Fruit fly (Drosophila melanogaster) whole organism, embryonic: ENCODE results near the gene Cyp4ac3.

Experiments used
- ATbp ChIP-seq: fragments of 200-800 bp; sonication (Bioruptor generic); optimal IDR thresholded peaks from 2 replicates; lab custom pipeline; 2017; ENCODE audit warnings: missing biosample characterization, mild to moderate bottlenecking, missing genetic modification characterization, missing genetic modification reagents
- Asciz ChIP-seq: fragments of 200-800 bp; sonication (Bioruptor generic); optimal IDR thresholded peaks from 2 replicates; lab custom pipeline; 2017; ENCODE audit warnings: missing biosample characterization, mild to moderate bottlenecking, missing genetic modification characterization, missing genetic modification reagents
- Awh ChIP-seq: fragments of 200-800 bp; sonication (Bioruptor generic); IDR thresholded peaks from 2 replicates; pipeline ENCODE4, ENCODE4 v1.3.6; 2022; ENCODE audit warnings: missing biosample characterization, missing genetic modification characterization
- B-H1 ChIP-seq: fragments of 200-800 bp; sonication (Bioruptor generic); IDR thresholded peaks from 3 replicates; pipeline ENCODE4 v1.3.6; 2022; ENCODE audit warnings: missing biosample characterization, missing genetic modification characterization
- CG10274 ChIP-seq: fragments of 200-800 bp; sonication (Bioruptor generic); optimal IDR thresholded peaks from 3 replicates; lab custom pipeline; 2017; ENCODE audit warnings: missing biosample characterization, mild to moderate bottlenecking, missing genetic modification characterization
- CG10462 ChIP-seq: fragments of 200-800 bp; sonication (Bioruptor generic); optimal IDR thresholded peaks from 2 replicates; lab custom pipeline; 2016; ENCODE audit warnings: missing biosample characterization, missing genetic modification characterization
- CG12104 ChIP-seq: fragments of 200-800 bp; sonication (Bioruptor generic); optimal IDR thresholded peaks from 3 replicates; lab custom pipeline; 2016; ENCODE audit warnings: missing biosample characterization, missing genetic modification characterization
- CG12769 ChIP-seq: fragments of 200-800 bp; sonication (Bioruptor generic); optimal IDR thresholded peaks from 2 replicates; lab custom pipeline; 2019; ENCODE audit warnings: missing biosample characterization, mild to moderate bottlenecking, missing genetic modification characterization, moderate library complexity
- CG14014 ChIP-seq: fragments of 200-800 bp; sonication (Bioruptor generic); IDR thresholded peaks from 2 replicates; pipeline ENCODE4 v1.3.6; 2022; ENCODE audit warnings: missing biosample characterization, missing genetic modification characterization
- CG15011 ChIP-seq: fragments of 200-800 bp; sonication (Bioruptor generic); optimal IDR thresholded peaks from 3 replicates; lab custom pipeline; 2018; ENCODE audit warnings: missing biosample characterization, mild to moderate bottlenecking, missing genetic modification characterization
- CG15479 ChIP-seq: fragments of 200-800 bp; sonication (Bioruptor generic); optimal IDR thresholded peaks from 3 replicates; lab custom pipeline; 2019; ENCODE audit warnings: missing biosample characterization, mild to moderate bottlenecking, missing genetic modification characterization, moderate library complexity
- CG17802 ChIP-seq: fragments of 200-800 bp; sonication (Bioruptor generic); optimal IDR thresholded peaks from 2 replicates; lab custom pipeline; 2018; ENCODE audit warnings: missing biosample characterization, mild to moderate bottlenecking, missing genetic modification characterization, moderate library complexity
- CG1792 ChIP-seq: fragments of 200-800 bp; sonication (Bioruptor generic); optimal IDR thresholded peaks from 2 replicates; lab custom pipeline; 2016; ENCODE audit warnings: missing biosample characterization, missing genetic modification characterization
- CG2120 ChIP-seq: fragments of 200-800 bp; sonication (Bioruptor generic); optimal IDR thresholded peaks from 3 replicates; lab custom pipeline; 2016; ENCODE audit warnings: missing biosample characterization, missing genetic modification characterization
- CG2199 ChIP-seq: fragments of 200-800 bp; sonication (Bioruptor generic); IDR thresholded peaks from 3 replicates; pipeline ENCODE4 v1.3.6; 2022; ENCODE audit warnings: missing biosample characterization, missing genetic modification characterization
- CG2712 ChIP-seq: fragments of 200-800 bp; optimal IDR thresholded peaks from 3 replicates; lab custom pipeline; 2019; ENCODE audit warnings: missing biosample characterization, mild to moderate bottlenecking, missing genetic modification characterization, moderate library complexity
- CG30403 ChIP-seq: fragments of 200-800 bp; sonication (Bioruptor generic); optimal IDR thresholded peaks from 3 replicates; lab custom pipeline; 2016; ENCODE audit warnings: missing biosample characterization, missing genetic modification characterization
- CG31388 ChIP-seq: fragments of 200-800 bp; sonication (Bioruptor generic); optimal IDR thresholded peaks from 2 replicates; lab custom pipeline; 2016; ENCODE audit warnings: missing biosample characterization, missing genetic modification characterization
- CG32532 ChIP-seq: fragments of 200-800 bp; sonication (Bioruptor generic); IDR thresholded peaks from 2 replicates; pipeline ENCODE4 v1.3.6; 2022; ENCODE audit warnings: missing biosample characterization, missing genetic modification characterization
- CG3838 ChIP-seq: fragments of 200-800 bp; sonication (Bioruptor generic); optimal IDR thresholded peaks from 3 replicates; lab custom pipeline; 2016; ENCODE audit warnings: missing biosample characterization, missing genetic modification characterization
- CG4617 ChIP-seq: fragments of 200-800 bp; sonication (Bioruptor generic); optimal IDR thresholded peaks from 3 replicates; lab custom pipeline; 2016; ENCODE audit warnings: missing biosample characterization, missing genetic modification characterization, borderline replicate concordance
- CG5953 ChIP-seq: fragments of 200-800 bp; sonication (Bioruptor generic); IDR thresholded peaks from 2 replicates; pipeline ENCODE4 v1.3.6; 2022; ENCODE audit warnings: missing biosample characterization, missing genetic modification characterization
- CG8478 ChIP-seq: fragments of >200 bp; optimal IDR thresholded peaks from 2 replicates; lab custom pipeline; 2018
- CG9609 ChIP-seq: fragments of 200-800 bp; sonication (Bioruptor generic); optimal IDR thresholded peaks from 3 replicates; lab custom pipeline; 2016; ENCODE audit warnings: missing biosample characterization, missing genetic modification characterization
- CG9727 ChIP-seq: fragments of 200-800 bp; sonication (Bioruptor generic); optimal IDR thresholded peaks from 3 replicates; lab custom pipeline; 2017; ENCODE audit warnings: missing biosample characterization, mild to moderate bottlenecking, missing genetic modification characterization
- D19A ChIP-seq: fragments of 200-800 bp; optimal IDR thresholded peaks from 3 replicates; lab custom pipeline; 2019; ENCODE audit warnings: missing biosample characterization, mild to moderate bottlenecking, missing genetic modification characterization, moderate library complexity
- Deaf1 ChIP-seq: fragments of 200-800 bp; optimal IDR thresholded peaks from 3 replicates; lab custom pipeline; 2019; ENCODE audit warnings: missing biosample characterization, mild to moderate bottlenecking, missing genetic modification characterization, moderate library complexity
- Doc2 ChIP-seq: fragments of 200-800 bp; sonication (Bioruptor generic); IDR thresholded peaks from 2 replicates; pipeline ENCODE4 v1.3.6; 2022; ENCODE audit warnings: missing biosample characterization, missing genetic modification characterization
- Gsc ChIP-seq: fragments of 200-800 bp; sonication (Bioruptor generic); IDR thresholded peaks from 2 replicates; pipeline ENCODE4 v1.3.6; 2022; ENCODE audit warnings: missing biosample characterization, missing genetic modification characterization
- Lpt ChIP-seq: fragments of >200 bp; optimal IDR thresholded peaks from 2 replicates; lab custom pipeline; 2018; ENCODE audit warnings: missing biosample characterization, missing genetic modification characterization
- MESR4 ChIP-seq: fragments of 200-800 bp; sonication (Bioruptor generic); optimal IDR thresholded peaks from 2 replicates; lab custom pipeline; 2018; ENCODE audit warnings: missing biosample characterization, mild to moderate bottlenecking, missing genetic modification characterization, moderate library complexity
- Med ChIP-seq: fragments of 200-800 bp; sonication (Bioruptor generic); peaks from one replicate; lab custom pipeline; 2016; ENCODE audit warnings: missing biosample characterization, missing genetic modification characterization, mild to moderate bottlenecking, inconsistent platforms, moderate library complexity
- Myb ChIP-seq: fragments of 200-800 bp; sonication (Bioruptor generic); optimal IDR thresholded peaks from 2 replicates; lab custom pipeline; 2016; ENCODE audit warnings: missing biosample characterization, missing genetic modification characterization
- Poxn ChIP-seq: fragments of 200-800 bp; sonication (Bioruptor generic); IDR thresholded peaks from 2 replicates; pipeline ENCODE4 v1.3.6; 2022; ENCODE audit warnings: missing biosample characterization, missing genetic modification characterization
- Ptx1 ChIP-seq: fragments of 200-800 bp; sonication (Bioruptor generic); IDR thresholded peaks from 2 replicates; pipeline ENCODE4 v1.3.6; 2022; ENCODE audit warnings: missing biosample characterization, missing genetic modification characterization
- Ravus ChIP-seq: fragments of 200-800 bp; sonication (Bioruptor generic); IDR thresholded peaks from 2 replicates; pipeline ENCODE4 v1.3.6; 2022; ENCODE audit warnings: missing biosample characterization, missing genetic modification characterization
- Spps ChIP-seq: fragments of 200-800 bp; sonication (Bioruptor generic); optimal IDR thresholded peaks from 2 replicates; lab custom pipeline; 2018; ENCODE audit warnings: missing biosample characterization, mild to moderate bottlenecking, missing genetic modification characterization
- Vsx1 ChIP-seq: fragments of 200-800 bp; sonication (Bioruptor generic); optimal IDR thresholded peaks from 2 replicates; lab custom pipeline; 2017; ENCODE audit warnings: missing biosample characterization, mild to moderate bottlenecking, missing genetic modification characterization, missing genetic modification reagents
- ase ChIP-seq: fragments of 200-800 bp; sonication (Bioruptor generic); IDR thresholded peaks from 3 replicates; pipeline ENCODE4 v1.3.6; 2022; ENCODE audit warnings: missing biosample characterization, missing genetic modification characterization
- caup ChIP-seq: fragments of 200-800 bp; sonication (Bioruptor generic); optimal IDR thresholded peaks from 3 replicates; lab custom pipeline; 2017; ENCODE audit warnings: missing biosample characterization, mild to moderate bottlenecking, missing genetic modification characterization, moderate library complexity; ENCODE audit not compliant: severe bottlenecking
- cg ChIP-seq: fragments of 200-800 bp; sonication (Bioruptor generic); optimal IDR thresholded peaks from 3 replicates; lab custom pipeline; 2019; ENCODE audit warnings: missing biosample characterization, mild to moderate bottlenecking, missing genetic modification characterization, moderate library complexity
- dmrt99B ChIP-seq: fragments of 200-800 bp; sonication (Bioruptor generic); optimal IDR thresholded peaks from 2 replicates; lab custom pipeline; 2018; ENCODE audit warnings: missing biosample characterization, mild to moderate bottlenecking, missing genetic modification characterization, moderate library complexity
- fu2 ChIP-seq: fragments of 200-800 bp; sonication (Bioruptor generic); optimal IDR thresholded peaks from 2 replicates; lab custom pipeline; 2016; ENCODE audit warnings: missing biosample characterization, missing genetic modification characterization
- gem ChIP-seq: fragments of 200-800 bp; sonication (Bioruptor generic); optimal IDR thresholded peaks from 2 replicates; lab custom pipeline; 2019; ENCODE audit warnings: missing biosample characterization, mild to moderate bottlenecking, missing genetic modification characterization, moderate library complexity
- gsb ChIP-seq: fragments of 200-800 bp; sonication (Bioruptor generic); IDR thresholded peaks from 2 replicates; pipeline ENCODE4 v1.3.6; 2022; ENCODE audit warnings: missing biosample characterization, missing genetic modification characterization
- insv ChIP-seq, 2 experiments: fragments of 200-800 bp; sonication (Bioruptor generic); optimal IDR thresholded peaks; 3 replicates each; lab custom pipeline; 2016 to 2018; ENCODE audit warnings: missing biosample characterization in 2 of 2, missing genetic modification characterization in 2 of 2
- pho ChIP-seq: fragments of 200-800 bp; sonication (Bioruptor generic); optimal IDR thresholded peaks from 2 replicates; lab custom pipeline; 2016; ENCODE audit warnings: missing biosample characterization, missing genetic modification characterization
- sc ChIP-seq, 3 experiments: fragments of >200 bp in 2 of 3; fragments of 200-800 bp in 1 of 3; sonication (Bioruptor generic) in 1 of 3; optimal IDR thresholded peaks; 2 replicates in 2 of 3; 3 replicates in 1 of 3; lab custom pipeline; 2017; ENCODE audit warnings: mild to moderate bottlenecking in 1 of 3, missing biosample characterization in 1 of 3, missing genetic modification characterization in 1 of 3, missing genetic modification reagents in 1 of 3
- sd ChIP-seq: fragments of 200-800 bp; sonication (Bioruptor generic); optimal IDR thresholded peaks from 3 replicates; lab custom pipeline; 2018; ENCODE audit warnings: missing biosample characterization, mild to moderate bottlenecking, missing genetic modification characterization, moderate library complexity
- unpg ChIP-seq: fragments of 200-800 bp; sonication (Bioruptor generic); optimal IDR thresholded peaks from 3 replicates; lab custom pipeline; 2018; ENCODE audit warnings: missing biosample characterization, mild to moderate bottlenecking, missing genetic modification characterization, moderate library complexity
- wor ChIP-seq: fragments of 200-800 bp; sonication (Bioruptor generic); IDR thresholded peaks from 2 replicates; pipeline ENCODE4 v1.3.6; 2022; ENCODE audit warnings: missing biosample characterization, missing genetic modification characterization

Gene Cyp4ac3

dm6 chr2L:5228581-5229077 is 39.7 kb upstream of the Cyp4ac3 start (continued):
- TF ChIP-seq CG4617 (no peak), unpg (GFP tag; lab: Kevin White, UChicago) (peak; percentile 3), dmrt99B (tag; lab: Kevin White, UChicago) (no peak), CG5953 (GFP tag; lab: Robert Waterston, UW) (no peak), gem (tag; lab: Kevin White, UChicago) (no peak), Spps (tag; lab: Kevin White, UChicago) (no peak), CG1792 (GFP tag; lab: Kevin White, UChicago) (no peak), CG32532 (GFP tag; lab: Robert Waterston, UW) (no peak), gsb (GFP tag; lab: Robert Waterston, UW) (0 out of 2 replicates have a peak, but pooled peaks have one; percentile 4), Ravus (no peak), CG10274 (GFP tag; lab: Kevin White, UChicago) (no peak), CG2712 (no peak), D19A (tag; lab: Kevin White, UChicago) (no peak), CG9609 (GFP tag; lab: Kevin White, UChicago) (no peak), Poxn (GFP tag; lab: Robert Waterston, UW) (no peak), CG2120 (GFP tag; lab: Kevin White, UChicago) (no peak), sd (tag; lab: Kevin White, UChicago) (peak; percentile 35), insv (GFP tag; optimal IDR thresholded peaks at IDR 0.05; lab: Kevin White, UChicago) (no peak), ase (GFP tag; lab: Robert Waterston, UW) (no peak), CG8478 (lab: Kevin White, UChicago) (no peak), Myb (GFP tag; lab: Kevin White, UChicago) (no peak), MESR4 (no peak), Doc2 (no peak), Lpt (GFP tag; lab: Kevin White, UChicago) (no peak), B-H1 (no peak), Gsc (GFP tag; lab: Robert Waterston, UW) (no peak), CG2199 (no peak), CG30403 (no peak), pho (no peak), CG3838 (no peak), Asciz (GFP tag; lab: Kevin White, UChicago) (peak; percentile 19), CG10462 (no peak), wor (no peak), CG12769 (tag; lab: Kevin White, UChicago) (peak; percentile 8), Awh (GFP tag; lab: Robert Waterston, UW) (0 out of 2 replicates have a peak, but pooled peaks have one; percentile 30), sc (optimal IDR thresholded peaks at IDR 0.05; lab: Kevin White, UChicago) (no peak), sc (GFP tag; optimal IDR thresholded peaks at IDR 0.05; lab: Kevin White, UChicago) (no peak), CG31388 (no peak), CG9727 (GFP tag; lab: Kevin White, UChicago) (no peak), Deaf1 (tag; lab: Kevin White, UChicago) (no peak), CG17802 (tag; lab: Kevin White, UChicago) (no peak), CG14014 (peak; percentile 55; the same call in 1 of the 2 replicates), CG12104 (GFP tag; lab: Kevin White, UChicago) (no peak), CG15011 (GFP tag; lab: Kevin White, UChicago) (no peak), cg (GFP tag; lab: Kevin White, UChicago) (no peak), caup (GFP tag; lab: Kevin White, UChicago) (peak; percentile 11), Med (GFP tag; lab: Kevin White, UChicago) (peak; percentile 41), Ptx1 (GFP tag; lab: Robert Waterston, UW) (no peak), fu2 (no peak), ATbp (GFP tag; lab: Kevin White, UChicago) (peak; percentile 3), CG15479 (no peak), Vsx1 (GFP tag; lab: Kevin White, UChicago) (no peak)
